Worm (Caenorhabditis elegans): Measurements from ENCODE around the gene msrp-6.

ce11 chrII:2583044-2583443 lies 36.2 kb upstream of the msrp-6 start, which contains the start of gene sri-74:
- TF ChIP-seq nhr-42 (GFP tag; IDR thresholded peaks at IDR 0.05) (no peak), Y75B8A.6 (GFP tag; IDR thresholded peaks at IDR 0.05) (no peak), zfp-3 (GFP tag; conservative IDR thresholded peaks at IDR 0.05) (no peak), nhr-237 (tag; optimal IDR thresholded peaks at IDR 0.05) (no peak), F49E8.2 (tag; optimal IDR thresholded peaks at IDR 0.05; ENCODE audit: borderline replicate concordance) (no peak), ztf-11 (tag; optimal IDR thresholded peaks at IDR 0.05) (no peak), mdl-1 (tag; optimal IDR thresholded peaks at IDR 0.05) (no peak), pqm-1 (tag; optimal IDR thresholded peaks at IDR 0.05) (no peak), ama-1 (optimal IDR thresholded peaks at IDR 0.05) (no peak)
